Fruit fly (Drosophila melanogaster) whole organism, embryonic: ENCODE data around the gene CG31804.

Experiments
- Bteb2 ChIP-seq: fragments of 200-800 bp; sonication (Bioruptor generic); optimal IDR thresholded peaks from 2 replicates; lab custom pipeline; 2016; ENCODE audit warnings: missing biosample characterization, missing genetic modification characterization
- CG10147 ChIP-seq: fragments of 200-800 bp; sonication (Bioruptor generic); optimal IDR thresholded peaks from 2 replicates; lab custom pipeline; 2019; ENCODE audit warnings: missing biosample characterization, mild to moderate bottlenecking, missing genetic modification characterization, moderate library complexity
- CG10431 ChIP-seq: fragments of 200-800 bp; sonication (Bioruptor generic); optimal IDR thresholded peaks from 3 replicates; lab custom pipeline; 2018; ENCODE audit warnings: missing biosample characterization, mild to moderate bottlenecking, missing genetic modification characterization
- CG10543 ChIP-seq: fragments of 200-800 bp; sonication (Bioruptor generic); optimal IDR thresholded peaks from 3 replicates; lab custom pipeline; 2017; ENCODE audit warnings: missing biosample characterization, mild to moderate bottlenecking, missing genetic modification characterization, moderate library complexity
- CG11504 ChIP-seq: fragments of 200-800 bp; sonication (Bioruptor generic); optimal IDR thresholded peaks from 3 replicates; lab custom pipeline; 2019; ENCODE audit warnings: missing biosample characterization, mild to moderate bottlenecking, missing genetic modification characterization, moderate library complexity
- CG12071 ChIP-seq: fragments of 200-800 bp; sonication (Bioruptor generic); optimal IDR thresholded peaks from 3 replicates; lab custom pipeline; 2018; ENCODE audit warnings: missing biosample characterization, mild to moderate bottlenecking, missing genetic modification characterization
- CG13624 ChIP-seq: fragments of 200-800 bp; sonication (Bioruptor generic); optimal IDR thresholded peaks from 2 replicates; lab custom pipeline; 2016; ENCODE audit warnings: missing biosample characterization, missing genetic modification characterization
- CG13894 ChIP-seq: fragments of 200-800 bp; sonication (Bioruptor generic); optimal IDR thresholded peaks from 3 replicates; lab custom pipeline; 2018; ENCODE audit warnings: missing biosample characterization, mild to moderate bottlenecking, missing genetic modification characterization, moderate library complexity
- CG1602 ChIP-seq: fragments of 200-800 bp; sonication (Bioruptor generic); optimal IDR thresholded peaks from 3 replicates; lab custom pipeline; 2016; ENCODE audit warnings: missing biosample characterization, missing genetic modification characterization
- CG17568 ChIP-seq: fragments of 200-800 bp; sonication (Bioruptor generic); optimal IDR thresholded peaks from 2 replicates; lab custom pipeline; 2018; ENCODE audit warnings: missing biosample characterization, mild to moderate bottlenecking, missing genetic modification characterization, moderate library complexity
- CG17829 ChIP-seq: fragments of 200-800 bp; optimal IDR thresholded peaks from 2 replicates; lab custom pipeline; 2019; ENCODE audit warnings: missing biosample characterization, mild to moderate bottlenecking, missing genetic modification characterization, moderate library complexity
- CG18262 ChIP-seq: fragments of 200-800 bp; optimal IDR thresholded peaks from 3 replicates; lab custom pipeline; 2019; ENCODE audit warnings: missing biosample characterization, mild to moderate bottlenecking, missing genetic modification characterization, moderate library complexity
- CG18599 ChIP-seq: fragments of 200-800 bp; sonication (Bioruptor generic); optimal IDR thresholded peaks from 3 replicates; lab custom pipeline; 2017; ENCODE audit warnings: missing biosample characterization, missing genetic modification characterization, mild to moderate bottlenecking, moderate library complexity, missing genetic modification reagents
- CG2116 ChIP-seq: fragments of 200-800 bp; sonication (Bioruptor generic); optimal IDR thresholded peaks from 3 replicates; lab custom pipeline; 2018; ENCODE audit warnings: missing biosample characterization, mild to moderate bottlenecking, missing genetic modification characterization
- CG2199 ChIP-seq: fragments of 200-800 bp; sonication (Bioruptor generic); IDR thresholded peaks from 3 replicates; pipeline ENCODE4 v1.3.6; 2022; ENCODE audit warnings: missing biosample characterization, missing genetic modification characterization
- CG2202 ChIP-seq: fragments of 200-800 bp; sonication (Bioruptor generic); optimal IDR thresholded peaks from 2 replicates; lab custom pipeline; 2018; ENCODE audit warnings: missing biosample characterization, mild to moderate bottlenecking, missing genetic modification characterization
- CG3163 ChIP-seq: fragments of 200-800 bp; sonication (Bioruptor generic); optimal IDR thresholded peaks from 3 replicates; lab custom pipeline; 2016; ENCODE audit warnings: missing biosample characterization, missing genetic modification characterization
- CG3847 ChIP-seq: fragments of 200-800 bp; sonication (Bioruptor generic); IDR thresholded peaks from 2 replicates; pipeline ENCODE4 v1.3.6; 2022; ENCODE audit warnings: missing biosample characterization, missing genetic modification characterization
- CG5245 ChIP-seq: fragments of 200-800 bp; sonication (Bioruptor generic); optimal IDR thresholded peaks from 3 replicates; lab custom pipeline; 2016; ENCODE audit warnings: missing biosample characterization, missing genetic modification characterization
- CG6272 ChIP-seq: fragments of 200-800 bp; sonication (Bioruptor generic); IDR thresholded peaks from 2 replicates; pipeline ENCODE4 v1.3.6; 2022; ENCODE audit warnings: missing biosample characterization, missing genetic modification characterization
- CG6765 ChIP-seq: fragments of 200-800 bp; sonication (Bioruptor generic); optimal IDR thresholded peaks from 3 replicates; lab custom pipeline; 2017; ENCODE audit warnings: missing biosample characterization, mild to moderate bottlenecking, missing genetic modification characterization
- Camta ChIP-seq: fragments of 200-800 bp; sonication (Bioruptor generic); optimal IDR thresholded peaks from 2 replicates; lab custom pipeline; 2016; ENCODE audit warnings: missing biosample characterization, missing genetic modification characterization
- CrebB ChIP-seq: fragments of 200-800 bp; sonication (Bioruptor generic); optimal IDR thresholded peaks from 3 replicates; lab custom pipeline; 2018; ENCODE audit warnings: missing biosample characterization, mild to moderate bottlenecking, missing genetic modification characterization
- Dek ChIP-seq: fragments of 200-800 bp; sonication (Bioruptor generic); optimal IDR thresholded peaks from 3 replicates; lab custom pipeline; 2019; ENCODE audit warnings: missing biosample characterization, mild to moderate bottlenecking, missing genetic modification characterization, moderate library complexity
- Drgx ChIP-seq: fragments of 200-800 bp; sonication (Bioruptor generic); IDR thresholded peaks from 2 replicates; pipeline ENCODE4 v1.3.6; 2022; ENCODE audit warnings: missing biosample characterization, missing genetic modification characterization
- HmgD ChIP-seq: fragments of 200-800 bp; sonication (Bioruptor generic); optimal IDR thresholded peaks from 3 replicates; lab custom pipeline; 2016; ENCODE audit warnings: missing biosample characterization, missing genetic modification characterization
- Hsf ChIP-seq: fragments of 200-800 bp; sonication (Bioruptor generic); optimal IDR thresholded peaks from 3 replicates; lab custom pipeline; 2016; ENCODE audit warnings: missing biosample characterization, missing genetic modification characterization
- MBD-R2 ChIP-seq: fragments of 200-800 bp; sonication (Bioruptor generic); IDR thresholded peaks from 2 replicates; pipeline ENCODE4 v1.3.6; 2022; ENCODE audit warnings: missing biosample characterization, missing genetic modification characterization
- Neu2 ChIP-seq: fragments of 200-800 bp; sonication (Bioruptor generic); optimal IDR thresholded peaks from 3 replicates; lab custom pipeline; 2016; ENCODE audit warnings: missing biosample characterization, missing genetic modification characterization, borderline replicate concordance
- Nf-YA ChIP-seq: fragments of 200-800 bp; sonication (Bioruptor generic); IDR thresholded peaks from 2 replicates; pipeline ENCODE4 v1.3.6; 2022; ENCODE audit warnings: missing biosample characterization, missing genetic modification characterization
- Ssrp ChIP-seq: fragments of 200-800 bp; sonication (Bioruptor generic); optimal IDR thresholded peaks from 2 replicates; lab custom pipeline; 2018; ENCODE audit warnings: missing biosample characterization, mild to moderate bottlenecking, missing genetic modification characterization, moderate library complexity
- Taf1 ChIP-seq: fragments of 200-800 bp; sonication (Bioruptor generic); IDR thresholded peaks from 2 replicates; pipeline ENCODE4 v1.3.6; 2022; ENCODE audit warnings: missing biosample characterization, missing genetic modification characterization
- Usf ChIP-seq: fragments of 200-800 bp; sonication (Bioruptor generic); optimal IDR thresholded peaks from 2 replicates; lab custom pipeline; 2017; ENCODE audit warnings: missing genotype, missing biosample characterization, missing genetic modification characterization
- Vsx1 ChIP-seq: fragments of 200-800 bp; sonication (Bioruptor generic); optimal IDR thresholded peaks from 2 replicates; lab custom pipeline; 2017; ENCODE audit warnings: missing biosample characterization, mild to moderate bottlenecking, missing genetic modification characterization, missing genetic modification reagents
- YL-1 ChIP-seq: fragments of 200-800 bp; sonication (Bioruptor generic); optimal IDR thresholded peaks from 3 replicates; lab custom pipeline; 2017; ENCODE audit warnings: missing biosample characterization, mild to moderate bottlenecking, missing genetic modification characterization
- bowl ChIP-seq: fragments of 200-800 bp; sonication (Bioruptor generic); IDR thresholded peaks from 2 replicates; pipeline ENCODE4 v1.3.6; 2022; ENCODE audit warnings: missing biosample characterization, missing genetic modification characterization
- dimm ChIP-seq: fragments of 200-800 bp; sonication (Bioruptor generic); IDR thresholded peaks from 2 replicates; pipeline ENCODE4 v1.3.6; 2022; ENCODE audit warnings: missing biosample characterization, missing genetic modification characterization
- fru ChIP-seq: fragments of >200 bp; optimal IDR thresholded peaks from 2 replicates; lab custom pipeline; 2017
- gsb-n ChIP-seq: fragments of 200-800 bp; sonication (Bioruptor generic); optimal IDR thresholded peaks from 3 replicates; lab custom pipeline; 2018; ENCODE audit warnings: missing biosample characterization, mild to moderate bottlenecking, missing genetic modification characterization
- inv ChIP-seq: fragments of 200-800 bp; sonication (Bioruptor generic); IDR thresholded peaks from 2 replicates; pipeline ENCODE4 v1.3.6; 2022; ENCODE audit warnings: missing biosample characterization, missing genetic modification characterization; ENCODE audit not compliant: partially characterized antibody
- lov ChIP-seq, 2 experiments: fragments of 200-800 bp in 1 of 2; fragments of >200 bp in 1 of 2; sonication (Bioruptor generic) in 1 of 2; IDR thresholded peaks in 1 of 2; optimal IDR thresholded peaks in 1 of 2; 2 replicates in 1 of 2; 3 replicates in 1 of 2; pipeline versions ENCODE4 v1.3.6 to Lab custom; 2017 to 2022; ENCODE audit warnings: missing biosample characterization in 1 of 2, missing genetic modification characterization in 1 of 2
- ranshi ChIP-seq: fragments of 200-800 bp; sonication (Bioruptor generic); IDR thresholded peaks from 2 replicates; pipeline ENCODE4 v1.3.6; 2022; ENCODE audit warnings: missing biosample characterization, missing genetic modification characterization
- sc ChIP-seq, 3 experiments: fragments of >200 bp in 2 of 3; fragments of 200-800 bp in 1 of 3; sonication (Bioruptor generic) in 1 of 3; optimal IDR thresholded peaks; 2 replicates in 2 of 3; 3 replicates in 1 of 3; lab custom pipeline; 2017; ENCODE audit warnings: mild to moderate bottlenecking in 1 of 3, missing biosample characterization in 1 of 3, missing genetic modification characterization in 1 of 3, missing genetic modification reagents in 1 of 3
- seq ChIP-seq: fragments of 200-800 bp; sonication (Bioruptor generic); IDR thresholded peaks from 2 replicates; pipeline ENCODE4 v1.3.6; 2022; ENCODE audit warnings: missing biosample characterization, missing genetic modification characterization
- shn ChIP-seq: fragments of 200-800 bp; sonication (Bioruptor generic); optimal IDR thresholded peaks from 3 replicates; lab custom pipeline; 2016; ENCODE audit warnings: missing biosample characterization, missing genetic modification characterization
- sima ChIP-seq: fragments of 200-800 bp; sonication (Bioruptor generic); optimal IDR thresholded peaks from 2 replicates; lab custom pipeline; 2016; ENCODE audit warnings: missing biosample characterization, missing genetic modification characterization
- vnd ChIP-seq: fragments of 200-800 bp; sonication (Bioruptor generic); IDR thresholded peaks from 3 replicates; pipeline ENCODE4 v1.3.6; 2022; ENCODE audit warnings: missing biosample characterization, missing genetic modification characterization; ENCODE audit not compliant: partially characterized antibody
- wek ChIP-seq: fragments of 200-800 bp; sonication (Bioruptor generic); optimal IDR thresholded peaks from 3 replicates; lab custom pipeline; 2018; ENCODE audit warnings: missing biosample characterization, mild to moderate bottlenecking, missing genetic modification characterization, moderate library complexity

Gene CG31804

DNA sequence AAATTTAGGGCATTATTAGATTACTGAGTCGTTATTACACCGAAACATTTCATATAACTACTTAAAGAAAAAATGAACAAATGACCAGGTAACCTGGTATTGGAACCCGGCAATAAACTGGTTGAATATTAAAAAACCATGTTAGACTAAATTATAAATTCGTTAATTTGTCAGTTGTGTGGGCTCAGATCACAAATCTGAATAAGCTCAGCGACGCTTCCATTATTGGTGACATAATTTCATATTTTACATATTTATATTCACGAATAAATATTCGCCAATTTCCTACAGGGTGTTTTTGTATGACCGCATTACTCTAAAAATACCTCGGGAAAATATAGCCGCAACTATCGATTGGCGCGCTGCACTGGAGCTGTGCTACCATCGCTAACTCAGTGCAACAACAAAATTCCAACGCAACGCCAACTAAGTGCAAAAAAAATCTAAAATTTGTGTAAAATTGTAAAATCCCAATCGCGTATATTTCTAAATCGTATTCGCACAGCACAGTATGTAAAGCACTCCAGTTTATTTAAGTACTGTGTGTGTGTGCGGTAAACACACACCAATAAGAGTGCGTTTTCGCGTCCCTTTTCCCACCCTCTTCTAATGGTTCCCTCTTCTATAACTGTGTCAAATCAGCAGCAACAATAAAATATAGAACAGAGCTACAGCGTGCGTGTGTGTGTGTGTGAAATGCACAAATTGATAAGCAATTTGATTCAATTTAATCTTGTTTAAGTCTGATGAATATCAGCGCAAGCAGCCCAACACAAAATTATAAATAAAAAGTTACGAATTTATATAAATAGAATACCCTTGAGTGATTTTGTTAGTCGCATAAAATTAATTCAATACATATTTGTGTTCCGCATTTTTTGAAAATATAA, 21.3 kb downstream of the CG31804 start, which contains the start of gene CLIP-190 (continued):
- TF ChIP-seq Drgx (GFP tag; lab: Robert Waterston, UW) (no peak), Vsx1 (GFP tag; lab: Kevin White, UChicago) (no peak), sc (optimal IDR thresholded peaks at IDR 0.05; lab: Kevin White, UChicago) (no peak), sc (GFP tag; optimal IDR thresholded peaks at IDR 0.05; lab: Kevin White, UChicago) (no peak), CG12071 (GFP tag; lab: Kevin White, UChicago) (no peak), CG10147 (no peak), gsb-n (tag; lab: Kevin White, UChicago) (no peak), lov (optimal IDR thresholded peaks at IDR 0.05; lab: Kevin White, UChicago) (no peak), lov (GFP tag; IDR thresholded peaks at IDR 0.05; lab: Robert Waterston, UW) (no peak), CG6272 (GFP tag; lab: Robert Waterston, UW) (no peak), CrebB (no peak), CG2199 (GFP tag; lab: Robert Waterston, UW) (no peak), CG10431 (GFP tag; lab: Kevin White, UChicago) (no peak), seq (GFP tag; lab: Robert Waterston, UW) (no peak), Bteb2 (GFP tag; lab: Kevin White, UChicago) (no peak), CG5245 (GFP tag; lab: Kevin White, UChicago) (no peak), Nf-YA (no peak), Usf (no peak), Taf1 (no peak), CG3163 (GFP tag; lab: Kevin White, UChicago) (no peak), CG3847 (GFP tag; lab: Robert Waterston, UW) (peak; percentile 13; the same call in 1 of the 2 replicates), CG11504 (no peak), dimm (GFP tag; lab: Robert Waterston, UW) (no peak), CG13894 (tag; lab: Kevin White, UChicago) (no peak), MBD-R2 (GFP tag; lab: Robert Waterston, UW) (no peak), CG17829 (tag; lab: Kevin White, UChicago) (no peak), sima (GFP tag; lab: Kevin White, UChicago) (no peak), Camta (GFP tag; lab: Kevin White, UChicago) (no peak), Dek (tag; lab: Kevin White, UChicago) (no peak), YL-1 (GFP tag; lab: Kevin White, UChicago) (no peak), CG2202 (no peak), CG17568 (no peak), vnd (peak; percentile 39; the same call in 2 of the 3 replicates), bowl (GFP tag; lab: Robert Waterston, UW) (no peak), CG6765 (GFP tag; lab: Kevin White, UChicago) (no peak), Hsf (GFP tag; lab: Kevin White, UChicago) (peak; percentile 25), CG13624 (GFP tag; lab: Kevin White, UChicago) (peak; percentile 30), HmgD (GFP tag; lab: Kevin White, UChicago) (no peak), wek (GFP tag; lab: Kevin White, UChicago) (no peak), CG10543 (GFP tag; lab: Kevin White, UChicago) (no peak), CG18599 (GFP tag; lab: Kevin White, UChicago) (no peak), CG18262 (tag; lab: Kevin White, UChicago) (peak; percentile 100), inv (GFP tag; lab: Robert Waterston, UW) (peak; percentile 32; the same call in 1 of the 2 replicates), Ssrp (tag; lab: Kevin White, UChicago) (no peak), fru (lab: Kevin White, UChicago) (no peak), CG1602 (GFP tag; lab: Kevin White, UChicago) (no peak), Neu2 (GFP tag; lab: Kevin White, UChicago) (no peak), CG2116 (GFP tag; lab: Kevin White, UChicago) (peak; percentile 90), shn (no peak), ranshi (GFP tag; lab: Robert Waterston, UW) (no peak)
